Fruit fly (Drosophila melanogaster) whole organism, embryonic: ENCODE data around the gene bin.

Experiments
- Abd-B ChIP-seq: fragments of 200-800 bp; sonication (Bioruptor generic); optimal IDR thresholded peaks from 2 replicates; lab custom pipeline; 2018; ENCODE audit warnings: missing biosample characterization, mild to moderate bottlenecking, missing genetic modification characterization, moderate library complexity
- Asciz ChIP-seq: fragments of 200-800 bp; sonication (Bioruptor generic); optimal IDR thresholded peaks from 2 replicates; lab custom pipeline; 2017; ENCODE audit warnings: missing biosample characterization, mild to moderate bottlenecking, missing genetic modification characterization, missing genetic modification reagents
- Bdp1 ChIP-seq: fragments of 200-800 bp; sonication (Bioruptor generic); optimal IDR thresholded peaks from 3 replicates; lab custom pipeline; 2016; ENCODE audit warnings: missing biosample characterization, missing genetic modification characterization
- CG10431 ChIP-seq: fragments of 200-800 bp; sonication (Bioruptor generic); optimal IDR thresholded peaks from 3 replicates; lab custom pipeline; 2018; ENCODE audit warnings: missing biosample characterization, mild to moderate bottlenecking, missing genetic modification characterization
- CG10462 ChIP-seq: fragments of 200-800 bp; sonication (Bioruptor generic); optimal IDR thresholded peaks from 2 replicates; lab custom pipeline; 2016; ENCODE audit warnings: missing biosample characterization, missing genetic modification characterization
- CG10654 ChIP-seq: fragments of 200-800 bp; sonication (Bioruptor generic); optimal IDR thresholded peaks from 2 replicates; lab custom pipeline; 2016; ENCODE audit warnings: missing biosample characterization, missing genetic modification characterization
- CG12071 ChIP-seq: fragments of 200-800 bp; sonication (Bioruptor generic); optimal IDR thresholded peaks from 3 replicates; lab custom pipeline; 2018; ENCODE audit warnings: missing biosample characterization, mild to moderate bottlenecking, missing genetic modification characterization
- CG12219 ChIP-seq: fragments of 200-800 bp; sonication (Bioruptor generic); optimal IDR thresholded peaks from 3 replicates; lab custom pipeline; 2018; ENCODE audit warnings: missing biosample characterization, mild to moderate bottlenecking, missing genetic modification characterization
- CG13424 ChIP-seq: fragments of 200-800 bp; sonication (Bioruptor generic); optimal IDR thresholded peaks from 2 replicates; lab custom pipeline; 2019; ENCODE audit warnings: missing biosample characterization, mild to moderate bottlenecking, missing genetic modification characterization, moderate library complexity
- CG16863 ChIP-seq: fragments of 200-800 bp; sonication (Bioruptor generic); optimal IDR thresholded peaks from 3 replicates; lab custom pipeline; 2016; ENCODE audit warnings: missing biosample characterization, missing genetic modification characterization
- CG18011 ChIP-seq: fragments of 200-800 bp; sonication (Bioruptor generic); optimal IDR thresholded peaks from 2 replicates; lab custom pipeline; 2017; ENCODE audit warnings: missing biosample characterization, missing genetic modification characterization, mild to moderate bottlenecking, moderate library complexity, missing genotype
- CG2116 ChIP-seq: fragments of 200-800 bp; sonication (Bioruptor generic); optimal IDR thresholded peaks from 3 replicates; lab custom pipeline; 2018; ENCODE audit warnings: missing biosample characterization, mild to moderate bottlenecking, missing genetic modification characterization
- CG31224 ChIP-seq: fragments of 200-800 bp; sonication (Bioruptor generic); IDR thresholded peaks from 2 replicates; pipeline ENCODE4 v1.3.6; 2022; ENCODE audit warnings: missing biosample characterization, missing genetic modification characterization
- CG3838 ChIP-seq: fragments of 200-800 bp; sonication (Bioruptor generic); optimal IDR thresholded peaks from 3 replicates; lab custom pipeline; 2016; ENCODE audit warnings: missing biosample characterization, missing genetic modification characterization
- CG42726 ChIP-seq: fragments of 200-800 bp; sonication (Bioruptor generic); IDR thresholded peaks from 2 replicates; pipeline ENCODE4 v1.3.6; 2022; ENCODE audit warnings: missing biosample characterization, missing genetic modification characterization; ENCODE audit not compliant: partially characterized antibody
- CG4404 ChIP-seq: fragments of 200-800 bp; sonication (Bioruptor generic); IDR thresholded peaks from 2 replicates; pipeline ENCODE4 v1.3.6; 2022; ENCODE audit warnings: missing biosample characterization, missing genetic modification characterization
- CG6272 ChIP-seq: fragments of 200-800 bp; sonication (Bioruptor generic); IDR thresholded peaks from 2 replicates; pipeline ENCODE4 v1.3.6; 2022; ENCODE audit warnings: missing biosample characterization, missing genetic modification characterization
- CG7372 ChIP-seq: fragments of 200-800 bp; sonication (Bioruptor generic); IDR thresholded peaks from 2 replicates; pipeline ENCODE4 v1.3.6; 2022; ENCODE audit warnings: missing biosample characterization, missing genetic modification characterization
- CG8281 ChIP-seq: fragments of 200-800 bp; sonication (Bioruptor generic); optimal IDR thresholded peaks from 2 replicates; lab custom pipeline; 2018; ENCODE audit warnings: missing biosample characterization, mild to moderate bottlenecking, missing genetic modification characterization, moderate library complexity
- Deaf1 ChIP-seq: fragments of 200-800 bp; optimal IDR thresholded peaks from 3 replicates; lab custom pipeline; 2019; ENCODE audit warnings: missing biosample characterization, mild to moderate bottlenecking, missing genetic modification characterization, moderate library complexity
- Dfd ChIP-seq, 2 experiments: fragments of >200 bp; optimal IDR thresholded peaks; 2 replicates each; lab custom pipeline; 2017; ENCODE audit warnings: missing biosample characterization in 2 of 2, missing genetic modification characterization in 2 of 2
- Dip2 ChIP-seq: fragments of 200-800 bp; sonication (Bioruptor generic); IDR thresholded peaks from 2 replicates; pipeline ENCODE4 v1.3.6; 2022; ENCODE audit warnings: missing biosample characterization, missing genetic modification characterization
- ERR ChIP-seq: fragments of 200-800 bp; sonication (Bioruptor generic); optimal IDR thresholded peaks from 2 replicates; lab custom pipeline; 2016; ENCODE audit warnings: missing biosample characterization, missing genetic modification characterization
- Fer1 ChIP-seq: fragments of 200-800 bp; sonication (Bioruptor generic); optimal IDR thresholded peaks from 2 replicates; lab custom pipeline; 2017; ENCODE audit warnings: missing biosample characterization, mild to moderate bottlenecking, missing genetic modification characterization
- Fer2 ChIP-seq: fragments of 200-800 bp; sonication (Bioruptor generic); optimal IDR thresholded peaks from 2 replicates; lab custom pipeline; 2018; ENCODE audit warnings: missing biosample characterization, mild to moderate bottlenecking, missing genetic modification characterization, moderate library complexity
- HLH54F ChIP-seq: fragments of 200-800 bp; sonication (Bioruptor generic); optimal IDR thresholded peaks from 3 replicates; lab custom pipeline; 2016; ENCODE audit warnings: missing biosample characterization, missing genetic modification characterization
- MBD-R2 ChIP-seq: fragments of 200-800 bp; sonication (Bioruptor generic); IDR thresholded peaks from 2 replicates; pipeline ENCODE4 v1.3.6; 2022; ENCODE audit warnings: missing biosample characterization, missing genetic modification characterization
- Max ChIP-seq: fragments of 200-800 bp; sonication (Bioruptor generic); optimal IDR thresholded peaks from 2 replicates; lab custom pipeline; 2016; ENCODE audit warnings: missing biosample characterization, mild to moderate bottlenecking, missing genetic modification characterization
- Nf-YA ChIP-seq: fragments of 200-800 bp; sonication (Bioruptor generic); IDR thresholded peaks from 2 replicates; pipeline ENCODE4 v1.3.6; 2022; ENCODE audit warnings: missing biosample characterization, missing genetic modification characterization
- Sry-δ ChIP-seq: fragments of 200-800 bp; sonication (Bioruptor generic); optimal IDR thresholded peaks from 2 replicates; lab custom pipeline; 2016; ENCODE audit warnings: missing biosample characterization, missing genetic modification characterization
- al ChIP-seq: fragments of 200-800 bp; sonication (Bioruptor generic); IDR thresholded peaks from 2 replicates; pipeline ENCODE4 v1.3.6; 2022; ENCODE audit warnings: missing biosample characterization, missing genetic modification characterization
- bigmax ChIP-seq: fragments of 200-800 bp; sonication (Bioruptor generic); optimal IDR thresholded peaks from 2 replicates; lab custom pipeline; 2018; ENCODE audit warnings: missing biosample characterization, mild to moderate bottlenecking, missing genetic modification characterization
- btn ChIP-seq: fragments of 200-800 bp; sonication (Bioruptor generic); optimal IDR thresholded peaks from 2 replicates; lab custom pipeline; 2016; ENCODE audit warnings: missing biosample characterization, missing genetic modification characterization
- chinmo ChIP-seq: fragments of 200-800 bp; sonication (Bioruptor generic); IDR thresholded peaks from 4 replicates; pipeline ENCODE4 v1.3.6; 2022; ENCODE audit warnings: missing biosample characterization, missing genetic modification characterization; ENCODE audit not compliant: partially characterized antibody
- dan ChIP-seq: fragments of 200-800 bp; sonication (Bioruptor generic); IDR thresholded peaks from 2 replicates; pipeline ENCODE4 v1.3.6; 2022; ENCODE audit warnings: missing biosample characterization, missing genetic modification characterization
- danr ChIP-seq: fragments of 200-800 bp; sonication (Bioruptor generic); IDR thresholded peaks from 2 replicates; pipeline ENCODE4 v1.3.6; 2022; ENCODE audit warnings: missing biosample characterization, missing genetic modification characterization
- dmrt11E ChIP-seq: fragments of 200-800 bp; sonication (Bioruptor generic); optimal IDR thresholded peaks from 3 replicates; lab custom pipeline; 2018; ENCODE audit warnings: missing biosample characterization, mild to moderate bottlenecking, missing genetic modification characterization, moderate library complexity
- fd102C ChIP-seq: fragments of 200-800 bp; sonication (Bioruptor generic); optimal IDR thresholded peaks from 2 replicates; lab custom pipeline; 2018; ENCODE audit warnings: missing biosample characterization, mild to moderate bottlenecking, missing genetic modification characterization, moderate library complexity
- fru ChIP-seq: fragments of >200 bp; optimal IDR thresholded peaks from 2 replicates; lab custom pipeline; 2017
- gcm2 ChIP-seq: fragments of 200-800 bp; sonication (Bioruptor generic); optimal IDR thresholded peaks from 2 replicates; lab custom pipeline; 2016; ENCODE audit warnings: missing biosample characterization, missing genetic modification characterization
- jigr1 ChIP-seq: fragments of 200-800 bp; sonication (Bioruptor generic); IDR thresholded peaks from 3 replicates; pipeline ENCODE4 v1.3.6; 2022; ENCODE audit warnings: missing biosample characterization, missing genetic modification characterization
- kni ChIP-seq: fragments of 200-800 bp; sonication (Bioruptor generic); optimal IDR thresholded peaks from 3 replicates; lab custom pipeline; 2017; ENCODE audit warnings: mild to moderate bottlenecking, missing biosample characterization, missing genetic modification reagents, missing genetic modification characterization
- pan ChIP-seq, 4 experiments: fragments of >200 bp in 3 of 4; fragments of 200-800 bp in 1 of 4; sonication (Bioruptor generic) in 1 of 4; optimal IDR thresholded peaks in 3 of 4; IDR thresholded peaks in 1 of 4; 2 replicates each; pipeline versions ENCODE4 v1.3.6 to Lab custom; 2017 to 2022; ENCODE audit warnings: missing biosample characterization in 2 of 4, missing genetic modification characterization in 2 of 4, mixed read lengths in 1 of 4
- pho ChIP-seq: fragments of 200-800 bp; sonication (Bioruptor generic); optimal IDR thresholded peaks from 2 replicates; lab custom pipeline; 2016; ENCODE audit warnings: missing biosample characterization, missing genetic modification characterization
- slp2 ChIP-seq: fragments of 200-800 bp; sonication (Bioruptor generic); optimal IDR thresholded peaks from 2 replicates; lab custom pipeline; 2016; ENCODE audit warnings: missing biosample characterization, missing genetic modification characterization
- sqz ChIP-seq: fragments of 200-800 bp; sonication (Bioruptor generic); optimal IDR thresholded peaks from 3 replicates; lab custom pipeline; 2018; ENCODE audit warnings: missing biosample characterization, mild to moderate bottlenecking, missing genetic modification characterization
- tin ChIP-seq: fragments of 200-800 bp; sonication (Bioruptor generic); optimal IDR thresholded peaks from 3 replicates; lab custom pipeline; 2016; ENCODE audit warnings: missing biosample characterization, missing genetic modification characterization
- tll ChIP-seq, 2 experiments: fragments of 200-800 bp in 1 of 2; fragments of >200 bp in 1 of 2; sonication (Bioruptor generic) in 1 of 2; optimal IDR thresholded peaks; 2 replicates each; lab custom pipeline; 2017 to 2019; ENCODE audit warnings: missing biosample characterization in 2 of 2, missing genetic modification characterization in 2 of 2, mild to moderate bottlenecking in 1 of 2, moderate library complexity in 1 of 2
- trh ChIP-seq: fragments of 200-800 bp; sonication (Bioruptor generic); optimal IDR thresholded peaks from 2 replicates; lab custom pipeline; 2016; ENCODE audit warnings: missing biosample characterization, missing genetic modification characterization
- unpg ChIP-seq: fragments of 200-800 bp; sonication (Bioruptor generic); optimal IDR thresholded peaks from 3 replicates; lab custom pipeline; 2018; ENCODE audit warnings: missing biosample characterization, mild to moderate bottlenecking, missing genetic modification characterization, moderate library complexity
- z ChIP-seq: fragments of 200-800 bp; sonication (Bioruptor generic); IDR thresholded peaks from 3 replicates; pipeline ENCODE4 v1.3.6; 2022; ENCODE audit warnings: missing biosample characterization, missing genetic modification characterization
- zfh2 ChIP-seq: fragments of 200-800 bp; sonication (Bioruptor generic); optimal IDR thresholded peaks from 2 replicates; lab custom pipeline; 2016; ENCODE audit warnings: missing biosample characterization, missing genetic modification characterization

The bin gene

DNA sequence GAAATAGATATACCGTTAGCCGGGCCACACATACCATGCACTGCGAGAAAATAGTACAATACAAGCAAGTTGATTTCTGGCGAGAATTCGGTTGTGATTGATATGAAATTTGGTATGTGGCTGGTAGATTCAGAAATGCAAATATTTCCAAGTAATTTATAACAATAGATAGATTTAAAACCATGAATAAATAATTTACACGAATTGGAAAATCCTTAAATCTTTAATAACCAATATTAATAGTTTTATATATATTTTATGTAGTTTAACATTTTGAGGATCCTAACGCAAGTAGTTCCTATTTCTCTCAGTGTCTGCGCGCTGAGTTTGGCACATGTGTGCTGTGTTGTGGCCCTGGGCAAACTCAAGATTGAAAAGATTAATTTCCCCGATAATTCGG, 8.6 kb upstream of the bin start (continued):
- TF ChIP-seq tll (GFP tag; optimal IDR thresholded peaks at IDR 0.05; lab: Kevin White, UChicago), result no peak
- peak; percentile 64 for TF ChIP-seq CG13424 (tag; lab: Kevin White, UChicago)
- no peak for TF ChIP-seq CG31224
- TF ChIP-seq Asciz (GFP tag; lab: Kevin White, UChicago), result no peak
- TF ChIP-seq CG7372 (GFP tag; lab: Robert Waterston, UW), result no peak
- TF ChIP-seq CG3838, result no peak
- no peak for TF ChIP-seq gcm2 (GFP tag; lab: Kevin White, UChicago)
- TF ChIP-seq dmrt11E, result peak; percentile 86
- TF ChIP-seq Max (GFP tag; lab: Kevin White, UChicago), result no peak
- TF ChIP-seq chinmo, result no peak
- no peak for TF ChIP-seq fru
- TF ChIP-seq unpg (GFP tag; lab: Kevin White, UChicago), result peak; percentile 48
- TF ChIP-seq danr, result no peak
- TF ChIP-seq Dfd (GFP tag; optimal IDR thresholded peaks at IDR 0.05; lab: Kevin White, UChicago), result no peak
- peak; percentile 40 for TF ChIP-seq dan (GFP tag; lab: Robert Waterston, UW)
- peak; percentile 6 for TF ChIP-seq CG12219 (GFP tag; lab: Kevin White, UChicago)
- TF ChIP-seq zfh2 (GFP tag; lab: Kevin White, UChicago), result no peak
- no peak for TF ChIP-seq bigmax (GFP tag; lab: Kevin White, UChicago)
- peak; percentile 57 for TF ChIP-seq fd102C
- peak; percentile 18 for TF ChIP-seq btn
- no peak for TF ChIP-seq CG42726 (GFP tag; lab: Robert Waterston, UW)
- no peak for TF ChIP-seq Nf-YA (GFP tag; lab: Robert Waterston, UW)
- TF ChIP-seq pho (GFP tag; lab: Kevin White, UChicago), result no peak
- no peak for TF ChIP-seq HLH54F
- TF ChIP-seq CG10431 (GFP tag; lab: Kevin White, UChicago), result no peak
- peak; percentile 5 for TF ChIP-seq CG2116
- TF ChIP-seq CG4404 (GFP tag; lab: Robert Waterston, UW), result peak; percentile 79
- no peak for TF ChIP-seq CG16863 (GFP tag; lab: Kevin White, UChicago)
- TF ChIP-seq CG10462 (GFP tag; lab: Kevin White, UChicago), result peak; percentile 32
- no peak for TF ChIP-seq kni
- TF ChIP-seq CG8281, result no peak
- TF ChIP-seq Abd-B (GFP tag; lab: Kevin White, UChicago), result no peak
- no peak for TF ChIP-seq trh (GFP tag; lab: Kevin White, UChicago)
- no peak for TF ChIP-seq al (GFP tag; lab: Robert Waterston, UW)
- TF ChIP-seq CG10654, result peak; percentile 21
- no peak for TF ChIP-seq pan (optimal IDR thresholded peaks at IDR 0.05; lab: Kevin White, UChicago)
- TF ChIP-seq pan (GFP tag; optimal IDR thresholded peaks at IDR 0.05 in 1 of 2, IDR thresholded peaks at IDR 0.05 in 1 of 2), result peak in 1 of 2 experiments; percentile 12
- TF ChIP-seq Fer2 (tag; lab: Kevin White, UChicago), result no peak
- no peak for TF ChIP-seq Bdp1 (GFP tag; lab: Kevin White, UChicago)
- no peak for TF ChIP-seq ERR (GFP tag; lab: Kevin White, UChicago)
- TF ChIP-seq z, result no peak
- TF ChIP-seq Deaf1 (tag; lab: Kevin White, UChicago), result no peak
- TF ChIP-seq sqz, result no peak
- no peak for TF ChIP-seq CG6272 (GFP tag; lab: Robert Waterston, UW)
- no peak for TF ChIP-seq CG18011 (GFP tag; lab: Kevin White, UChicago)
- TF ChIP-seq slp2 (GFP tag; lab: Kevin White, UChicago), result no peak
- peak; percentile 17 for TF ChIP-seq tin (GFP tag; lab: Kevin White, UChicago)
- TF ChIP-seq Fer1 (GFP tag; lab: Kevin White, UChicago), result no peak
- 0 out of 2 replicates have a peak, but pooled peaks have one; percentile 19 for TF ChIP-seq MBD-R2 (GFP tag; lab: Robert Waterston, UW)
- TF ChIP-seq jigr1 (GFP tag; lab: Robert Waterston, UW), result no peak
- TF ChIP-seq Dip2 (GFP tag; lab: Robert Waterston, UW), result no peak
- TF ChIP-seq CG12071 (GFP tag; lab: Kevin White, UChicago), result no peak
- peak; percentile 11 for TF ChIP-seq Sry-δ
